Worm (Caenorhabditis elegans) whole organism, young adult: ENCODE measurements around the gene cyp-33E3.

Experiments
- F33H1.4 ChIP-seq: fragments of 200-800 bp; sonication (Bioruptor generic); IDR thresholded peaks from 2 replicates; pipeline ENCODE4 v1.3.6; 2022; ENCODE audit warnings: missing genetic modification reagents, missing genetic modification characterization, missing compliant biosample characterization
- K12H6.12 ChIP-seq: fragments of 200-800 bp; sonication (Bioruptor generic); optimal IDR thresholded peaks from 2 replicates; lab custom pipeline; 2018; ENCODE audit warnings: mild to moderate bottlenecking, missing genetic modification characterization, missing compliant biosample characterization
- T07F8.4 ChIP-seq: sonication (generic microtip); optimal IDR thresholded peaks from 2 replicates; lab custom pipeline; 2016; ENCODE audit warnings: mild to moderate bottlenecking, missing genetic modification characterization, moderate library complexity, missing compliant biosample characterization
- T26A5.8 ChIP-seq: sonication (generic microtip); optimal IDR thresholded peaks from 2 replicates; lab custom pipeline; 2016; ENCODE audit warnings: missing genetic modification characterization, missing compliant biosample characterization
- Y53F4B.3 ChIP-seq: fragments of 200-800 bp; sonication (Bioruptor generic); IDR thresholded peaks from 2 replicates; pipeline ENCODE4 v1.3.6; 2022; ENCODE audit warnings: missing genetic modification reagents, missing genetic modification characterization, missing compliant biosample characterization
- Y67H2A.10 ChIP-seq: fragments of 200-800 bp; sonication (Bioruptor generic); conservative IDR thresholded peaks from 2 replicates; pipeline ENCODE4 v1.3.6; 2022; ENCODE audit warnings: missing genetic modification reagents, missing genetic modification characterization, missing compliant biosample characterization
- ZK185.1 ChIP-seq: sonication (generic microtip); optimal IDR thresholded peaks from 2 replicates; lab custom pipeline; 2016; ENCODE audit warnings: mild to moderate bottlenecking, missing genetic modification characterization, missing compliant biosample characterization; ENCODE audit not compliant: poor library complexity, severe bottlenecking
- akir-1 ChIP-seq: fragments of 200-800 bp; sonication (Bioruptor generic); optimal IDR thresholded peaks from 2 replicates; lab custom pipeline; 2018; ENCODE audit warnings: mild to moderate bottlenecking, missing genetic modification characterization, moderate library complexity, missing compliant biosample characterization
- attf-5 ChIP-seq: fragments of 200-800 bp; sonication (Bioruptor generic); optimal IDR thresholded peaks from 2 replicates; lab custom pipeline; 2018; ENCODE audit warnings: mild to moderate bottlenecking, missing genetic modification characterization, missing compliant biosample characterization
- cebp-2 ChIP-seq: fragments of 200-800 bp; sonication (Bioruptor generic); IDR thresholded peaks from 2 replicates; pipeline ENCODE4 v1.3.6; 2022; ENCODE audit warnings: missing genetic modification characterization, missing compliant biosample characterization
- ceh-40 ChIP-seq: fragments of 200-800 bp; sonication (Bioruptor generic); IDR thresholded peaks from 2 replicates; pipeline ENCODE4 v1.3.6; 2022; ENCODE audit warnings: missing genetic modification characterization, missing compliant biosample characterization
- ceh-58 ChIP-seq: fragments of 200-800 bp; sonication (Bioruptor generic); IDR thresholded peaks from 2 replicates; pipeline ENCODE4 v1.3.6; 2022; ENCODE audit warnings: missing genetic modification characterization, missing compliant biosample characterization
- die-1 ChIP-seq: sonication (generic microtip); optimal IDR thresholded peaks from 2 replicates; lab custom pipeline; 2016; ENCODE audit warnings: missing genotype, mild to moderate bottlenecking, missing genetic modification characterization, missing compliant biosample characterization
- egrh-3 ChIP-seq: fragments of 200-800 bp; sonication (Bioruptor generic); IDR thresholded peaks from 2 replicates; pipeline ENCODE4 v1.3.6; 2022; ENCODE audit warnings: missing genetic modification reagents, missing genetic modification characterization, missing compliant biosample characterization
- ekl-4 ChIP-seq: fragments of 200-800 bp; sonication (Bioruptor generic); IDR thresholded peaks from 2 replicates; pipeline ENCODE4 v1.3.6; 2022; ENCODE audit warnings: missing genetic modification reagents, missing genetic modification characterization, missing compliant biosample characterization
- ets-4 ChIP-seq: fragments of 200-800 bp; sonication (Bioruptor generic); optimal IDR thresholded peaks from 2 replicates; lab custom pipeline; 2018; ENCODE audit warnings: mild to moderate bottlenecking, missing genetic modification characterization, missing compliant biosample characterization
- fkh-3 ChIP-seq: sonication (generic microtip); optimal IDR thresholded peaks from 2 replicates; lab custom pipeline; 2016; ENCODE audit warnings: mild to moderate bottlenecking, missing genetic modification characterization, missing compliant biosample characterization
- let-607 ChIP-seq, 2 experiments: fragments of 200-800 bp in 1 of 2; sonication (Bioruptor generic) in 1 of 2; sonication (generic microtip) in 1 of 2; optimal IDR thresholded peaks; 2 replicates each; lab custom pipeline; 2016 to 2018; ENCODE audit warnings: mild to moderate bottlenecking in 2 of 2, missing compliant biosample characterization in 2 of 2, missing genetic modification characterization in 2 of 2, moderate library complexity in 2 of 2, missing genotype in 1 of 2
- lin-26 ChIP-seq: fragments of 200-800 bp; sonication (Bioruptor generic); IDR thresholded peaks from 2 replicates; pipeline ENCODE4 v1.3.6; 2022; ENCODE audit warnings: missing genetic modification reagents, missing genetic modification characterization, missing compliant biosample characterization
- lsy-27 ChIP-seq: sonication (generic microtip); optimal IDR thresholded peaks from 2 replicates; lab custom pipeline; 2017; ENCODE audit warnings: missing genetic modification characterization, mild to moderate bottlenecking, missing compliant biosample characterization, antibody characterized with exemption, missing genotype, borderline replicate concordance; ENCODE audit not compliant: insufficient read depth
- madf-3 ChIP-seq: fragments of 200-800 bp; sonication (Bioruptor generic); IDR thresholded peaks from 2 replicates; pipeline ENCODE4 v1.3.6; 2022; ENCODE audit warnings: missing genetic modification reagents, missing genetic modification characterization, missing compliant biosample characterization
- nfyb-1 ChIP-seq: fragments of 200-800 bp; sonication (Bioruptor generic); IDR thresholded peaks from 2 replicates; pipeline ENCODE4 v1.3.6; 2022; ENCODE audit warnings: missing genetic modification reagents, missing genetic modification characterization, missing compliant biosample characterization
- nhr-27 ChIP-seq: fragments of 200-800 bp; sonication (Bioruptor generic); optimal IDR thresholded peaks from 2 replicates; lab custom pipeline; 2018; ENCODE audit warnings: mild to moderate bottlenecking, missing genetic modification characterization, moderate library complexity, missing compliant biosample characterization
- nhr-90 ChIP-seq: sonication (generic microtip); optimal IDR thresholded peaks from 2 replicates; lab custom pipeline; 2016; ENCODE audit warnings: missing genotype, mild to moderate bottlenecking, missing genetic modification characterization, missing compliant biosample characterization
- pha-4 ChIP-seq: fragments of 150-350 bp; sonication (generic microtip); optimal IDR thresholded peaks from 2 replicates; lab custom pipeline; 2014; ENCODE audit warnings: missing biosample characterization, missing genetic modification reagents, missing genetic modification characterization
- rcor-1 ChIP-seq: fragments of 200-800 bp; sonication (Bioruptor generic); IDR thresholded peaks from 2 replicates; pipeline ENCODE4 v1.3.6; 2022; ENCODE audit warnings: missing genetic modification reagents, missing genetic modification characterization, missing compliant biosample characterization
- rpc-1 ChIP-seq, 2 experiments: fragments of 150-350 bp in 1 of 2; sonication (generic microtip) in 1 of 2; optimal IDR thresholded peaks; 2 replicates each; lab custom pipeline; 2014 to 2018; ENCODE audit warnings: missing biosample characterization in 1 of 2, missing genetic modification characterization in 1 of 2, missing genetic modification reagents in 1 of 2, missing genotype in 1 of 2
- snpc-4 ChIP-seq, 5 experiments: fragments of 150-350 bp in 1 of 5; sonication (generic microtip) in 4 of 5; optimal IDR thresholded peaks; 2 replicates each; lab custom pipeline; 2014 to 2018; ENCODE audit warnings: missing genetic modification characterization in 5 of 5, missing biosample characterization in 3 of 5, antibody characterized with exemption in 2 of 5, mild to moderate bottlenecking in 2 of 5, missing compliant biosample characterization in 2 of 5, missing genotype in 2 of 5, moderate library complexity in 2 of 5, missing genetic modification reagents in 1 of 5
- sptf-2 ChIP-seq: fragments of 200-800 bp; sonication (Bioruptor generic); optimal IDR thresholded peaks from 2 replicates; lab custom pipeline; 2018; ENCODE audit warnings: mild to moderate bottlenecking, missing genetic modification characterization, missing compliant biosample characterization
- tbp1 ChIP-seq: fragments of 200-800 bp; sonication (Bioruptor generic); optimal IDR thresholded peaks from 2 replicates; lab custom pipeline; 2018; ENCODE audit warnings: mild to moderate bottlenecking, missing genetic modification characterization, missing compliant biosample characterization
- tbx-9 ChIP-seq: sonication (generic microtip); optimal IDR thresholded peaks from 2 replicates; lab custom pipeline; 2016; ENCODE audit warnings: borderline replicate concordance, missing genetic modification characterization, inconsistent platforms, missing compliant biosample characterization
- tlf-1 ChIP-seq: fragments of 200-800 bp; sonication (Bioruptor generic); optimal IDR thresholded peaks from 2 replicates; lab custom pipeline; 2018; ENCODE audit warnings: mild to moderate bottlenecking, missing genetic modification characterization, missing compliant biosample characterization
- xnd-1 ChIP-seq: sonication (generic microtip); optimal IDR thresholded peaks from 2 replicates; lab custom pipeline; 2016; ENCODE audit warnings: missing genotype, missing genetic modification reagents, missing genetic modification characterization, missing compliant biosample characterization
- zfh-2 ChIP-seq: fragments of 200-800 bp; sonication (Bioruptor generic); conservative IDR thresholded peaks from 2 replicates; pipeline ENCODE4 v1.3.6; 2022; ENCODE audit warnings: missing genetic modification reagents, missing genetic modification characterization, missing compliant biosample characterization
- zim-3 ChIP-seq: sonication (generic microtip); optimal IDR thresholded peaks from 2 replicates; lab custom pipeline; 2017; ENCODE audit warnings: mild to moderate bottlenecking, missing genetic modification characterization, moderate library complexity, missing compliant biosample characterization
- ztf-6 ChIP-seq: fragments of 200-800 bp; sonication (Bioruptor generic); IDR thresholded peaks from 2 replicates; pipeline ENCODE4 v1.3.6; 2022; ENCODE audit warnings: missing genetic modification reagents, missing genetic modification characterization, missing compliant biosample characterization

cyp-33E3 gene

ce11 chrIV:8653592-8653991 is 38.8 kb downstream of the cyp-33E3 start, which contains the start of gene C49C8.5:
Gene C49C8.5, minus strand, starts transcription at chrIV:8653664.
- TF ChIP-seq sptf-2 (no peak), rpc-1 (optimal IDR thresholded peaks at IDR 0.05; lab: Kevin White, UChicago) (no peak), rpc-1 (tag; optimal IDR thresholded peaks at IDR 0.05; lab: Kevin White, UChicago) (no peak), ceh-58 (no peak), attf-5 (GFP tag; lab: Kevin White, UChicago) (no peak), snpc-4 (GFP tag; optimal IDR thresholded peaks at IDR 0.05; lab: Kevin White, UChicago) (no peak), snpc-4 (tag; optimal IDR thresholded peaks at IDR 0.05; lab: Kevin White, UChicago) (no peak), die-1 (tag; lab: Kevin White, UChicago) (no peak), nfyb-1 (GFP tag; lab: Robert Waterston, UW) (no peak), Y67H2A.10 (GFP tag; lab: Robert Waterston, UW) (no peak), ets-4 (no peak), tbp1 (GFP tag; lab: Kevin White, UChicago) (no peak), ekl-4 (no peak), akir-1 (GFP tag; lab: Kevin White, UChicago) (no peak), cebp-2 (GFP tag; lab: Robert Waterston, UW) (no peak), T07F8.4 (tag; lab: Kevin White, UChicago) (no peak), egrh-3 (GFP tag; lab: Robert Waterston, UW) (no peak), pha-4 (tag; lab: Kevin White, UChicago) (no peak), tbx-9 (no peak), nhr-27 (tag; lab: Kevin White, UChicago) (no peak)

ce11 chrIV:8654115-8654628 is 39.4 kb downstream of the cyp-33E3 start, which contains the start of gene C49C8.1:
Gene C49C8.1, plus strand, starts transcription at chrIV:8654578.
- no peak for TF ChIP-seq tlf-1
- TF ChIP-seq Y53F4B.3: no peak
- TF ChIP-seq sptf-2: no peak
- no peak for TF ChIP-seq let-607 (tag; optimal IDR thresholded peaks at IDR 0.05; lab: Kevin White, UChicago)
- TF ChIP-seq ceh-40 (GFP tag; lab: Robert Waterston, UW): no peak
- no peak for TF ChIP-seq lsy-27 (tag; lab: Kevin White, UChicago)
- no peak for TF ChIP-seq K12H6.12
- TF ChIP-seq nhr-90 (tag; lab: Kevin White, UChicago): no peak
- TF ChIP-seq madf-3 (GFP tag; lab: Robert Waterston, UW): no peak
- no peak for TF ChIP-seq cebp-2 (GFP tag; lab: Robert Waterston, UW)
- TF ChIP-seq lin-26 (GFP tag; lab: Robert Waterston, UW): no peak
- TF ChIP-seq fkh-3: no peak
- no peak for TF ChIP-seq rcor-1 (GFP tag; lab: Robert Waterston, UW)
- TF ChIP-seq akir-1 (GFP tag; lab: Kevin White, UChicago): no peak
- TF ChIP-seq ztf-6 (GFP tag; lab: Robert Waterston, UW): no peak
- TF ChIP-seq xnd-1: no peak
- TF ChIP-seq ZK185.1 (tag; lab: Kevin White, UChicago): no peak
- TF ChIP-seq T26A5.8: no peak

- TF ChIP-seq akir-1 (GFP tag; lab: Kevin White, UChicago): no peak
- TF ChIP-seq F33H1.4 (GFP tag; lab: Robert Waterston, UW): no peak
- no peak for TF ChIP-seq zfh-2 (GFP tag; lab: Robert Waterston, UW)
- no peak for TF ChIP-seq tlf-1
- no peak for TF ChIP-seq zim-3 (tag; lab: Kevin White, UChicago)
Measured at ce11 chrIV:8658122-8658521, 43.3 kb downstream of the cyp-33E3 start, which contains the start of gene C49C8.6. Gene C49C8.6, minus strand, starts transcription at chrIV:8658222.
